Fruit fly (Drosophila melanogaster): ENCODE results near the gene baz.

DNA sequence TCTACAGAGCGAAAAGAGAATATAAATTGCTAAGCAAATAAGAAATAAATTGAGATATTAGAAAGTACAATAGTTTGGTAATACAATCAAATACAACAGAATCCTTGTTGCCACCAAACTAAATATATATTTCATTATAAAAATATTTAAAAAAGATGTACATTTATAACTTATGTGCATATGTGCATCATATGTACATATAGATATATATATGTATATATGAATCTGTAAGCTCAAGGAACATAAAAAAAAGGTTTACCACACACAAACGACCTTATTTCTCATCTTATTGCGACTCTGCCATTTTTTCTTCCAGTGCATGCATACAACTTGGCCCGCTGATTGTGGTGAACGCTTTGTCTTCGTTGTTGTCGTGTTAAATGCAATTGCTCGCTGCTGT, 46.5 kb upstream of the baz start:
- TF ChIP-seq CG30403 (GFP tag; optimal IDR thresholded peaks at IDR 0.05) = no peak
- TF ChIP-seq Ada2b (GFP tag; IDR thresholded peaks at IDR 0.05) = no peak

Data from whole organism, embryonic.